Worm (Caenorhabditis elegans) whole organism, L4/young adult: ENCODE measurements around the gene T08E11.1.

Experiments used
- W03F9.2 ChIP-seq: fragments of 150-350 bp; optimal IDR thresholded peaks from 2 replicates; lab custom pipeline; 2014; ENCODE audit warnings: missing biosample characterization, missing genetic modification characterization
- dao-5 ChIP-seq: sonication (generic microtip); optimal IDR thresholded peaks from 2 replicates; lab custom pipeline; 2016; ENCODE audit warnings: missing genotype, missing genetic modification characterization, moderate library complexity, missing compliant biosample characterization
- him-1 ChIP-seq: sonication (generic microtip); optimal IDR thresholded peaks from 2 replicates; lab custom pipeline; 2016; ENCODE audit warnings: missing genotype, missing genetic modification reagents, missing genetic modification characterization, missing compliant biosample characterization

T08E11.1 gene

ce11 chrII:1878663-1879062 is 42.4 kb downstream of the T08E11.1 start, which contains the start of gene math-16:
math-16 (minus strand) TSS chrII:1878763.
- no peak for TF ChIP-seq him-1 (tag; lab: Kevin White, UChicago)
- no peak for TF ChIP-seq dao-5 (tag; lab: Kevin White, UChicago)
- TF ChIP-seq W03F9.2 (tag; lab: Kevin White, UChicago), result no peak

DNA sequence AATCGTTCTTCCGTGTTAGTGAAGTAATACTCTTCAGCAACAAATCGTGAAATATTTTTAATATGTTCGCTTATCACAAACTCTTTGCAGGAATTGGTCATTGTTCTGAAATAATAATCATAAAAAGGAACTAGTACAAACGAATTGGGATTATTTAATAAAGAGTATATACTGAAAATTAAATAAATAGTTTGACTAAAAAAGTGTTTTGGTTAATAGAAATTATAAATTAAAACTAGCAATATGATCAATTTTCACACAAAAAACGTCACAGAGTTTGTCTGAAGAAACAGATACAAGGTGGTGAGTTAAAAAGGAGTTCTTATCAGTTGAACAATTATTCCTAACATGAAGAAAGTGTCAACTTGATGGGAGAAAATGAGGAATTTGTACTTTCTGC is 46.4 kb downstream of the T08E11.1 start, which contains the start of gene math-5:
Gene math-5, minus strand, starts transcription at position 101 of the 400 bp plus-strand sequence.
- TF ChIP-seq him-1 (tag; lab: Kevin White, UChicago) (no peak), W03F9.2 (tag; lab: Kevin White, UChicago) (no peak), dao-5 (tag; lab: Kevin White, UChicago) (no peak)

DNA sequence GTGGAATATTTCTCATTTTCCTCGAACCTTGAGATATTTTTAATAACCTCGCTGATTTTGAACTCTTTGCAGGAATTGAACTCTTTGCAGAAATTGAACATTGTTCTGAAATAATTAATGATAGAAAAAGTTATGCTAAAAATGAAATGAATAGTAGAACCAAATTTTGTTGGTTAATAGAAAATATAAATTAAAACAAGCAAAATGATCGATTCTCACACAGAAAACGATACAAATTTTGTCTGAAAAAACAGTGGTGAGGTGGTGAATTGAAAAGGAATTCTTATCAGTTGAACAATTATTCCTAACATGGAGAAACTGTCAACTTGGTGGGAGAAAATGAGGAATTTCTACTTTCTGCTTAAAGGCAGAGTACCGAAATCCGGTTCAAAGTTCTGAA is 48.3 kb downstream of the T08E11.1 start, which contains the start of gene math-6:
Gene math-6, minus strand, starts transcription at position 101 of the 400 bp plus-strand sequence.
- TF ChIP-seq dao-5 (tag; lab: Kevin White, UChicago) (no peak), him-1 (tag; lab: Kevin White, UChicago) (no peak), W03F9.2 (tag; lab: Kevin White, UChicago) (no peak)

DNA sequence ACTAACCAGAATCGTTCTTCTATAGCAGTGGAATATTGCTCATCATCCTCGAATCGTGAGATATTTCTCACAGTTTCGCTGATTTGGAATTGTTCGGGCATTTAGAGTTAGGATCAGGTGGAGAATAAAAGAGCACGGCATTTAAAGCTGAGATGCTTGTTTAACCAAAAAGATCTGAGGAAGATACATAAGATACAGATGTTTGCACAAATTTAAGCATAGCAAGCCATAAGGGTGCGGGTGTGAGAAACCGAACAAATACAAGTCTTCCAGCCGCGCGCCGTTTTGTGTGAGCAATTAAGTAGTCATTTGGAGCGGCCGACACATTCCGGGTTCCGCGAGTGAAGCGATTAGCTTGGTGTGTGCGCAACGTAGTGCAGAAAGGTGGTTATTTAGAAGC is 50.1 kb downstream of the T08E11.1 start, which contains the start of gene math-7:
Gene math-7, minus strand, starts transcription at position 101 of the 400 bp plus-strand sequence.
- TF ChIP-seq W03F9.2 (tag; lab: Kevin White, UChicago) (no peak), him-1 (tag; lab: Kevin White, UChicago) (no peak), dao-5 (tag; lab: Kevin White, UChicago) (no peak)

- no peak for TF ChIP-seq dao-5 (tag; lab: Kevin White, UChicago)
- TF ChIP-seq him-1 (tag; lab: Kevin White, UChicago), result no peak
- no peak for TF ChIP-seq W03F9.2 (tag; lab: Kevin White, UChicago)
These were observed 52.8 kb downstream of the T08E11.1 start, which contains the start of gene math-8 for ce11 chrII:1889071-1889470. math-8 (minus strand) TSS chrII:1889171.
